Fruit fly (Drosophila melanogaster) whole organism, wandering third instar larva: ENCODE results near the gene Eh.

Experiments
- Abd-B ChIP-seq: fragments of >200 bp; optimal IDR thresholded peaks from 2 replicates; lab custom pipeline; 2017; ENCODE audit warnings: missing biosample characterization, missing genetic modification characterization
- Hr78 ChIP-seq: fragments of >200 bp; optimal IDR thresholded peaks from 2 replicates; lab custom pipeline; 2017; ENCODE audit warnings: missing biosample characterization, missing genetic modification characterization
- Jra ChIP-seq: sonication (Bioruptor generic); optimal IDR thresholded peaks from 2 replicates; lab custom pipeline; 2016; ENCODE audit warnings: missing biosample characterization, missing genetic modification characterization
- Myc ChIP-seq: fragments of >200 bp; optimal IDR thresholded peaks from 2 replicates; lab custom pipeline; 2017
- Sp1 ChIP-seq: fragments of 200-800 bp; sonication (Bioruptor generic); optimal IDR thresholded peaks from 3 replicates; lab custom pipeline; 2019; ENCODE audit warnings: missing biosample characterization, mild to moderate bottlenecking, missing genetic modification characterization, moderate library complexity
- br ChIP-seq: fragments of 200-800 bp; sonication (Bioruptor generic); optimal IDR thresholded peaks from 2 replicates; lab custom pipeline; 2016; ENCODE audit warnings: missing biosample characterization, missing genetic modification characterization
- dl ChIP-seq, 2 experiments: fragments of 175-275, 200-275 bp in 1 of 2; fragments of 200-275 bp in 1 of 2; sonication (Bioruptor generic); optimal IDR thresholded peaks; lab custom pipeline; 2018; ENCODE audit warnings: mild to moderate bottlenecking in 2 of 2, missing biosample characterization in 2 of 2, missing genetic modification characterization in 2 of 2, moderate library complexity in 2 of 2; ENCODE audit not compliant: partially characterized antibody in 2 of 2, insufficient read depth in 1 of 2
- dmrt93B ChIP-seq: fragments of 200-800 bp; sonication (Bioruptor generic); optimal IDR thresholded peaks from 2 replicates; lab custom pipeline; 2018; ENCODE audit warnings: missing biosample characterization, mild to moderate bottlenecking, missing genetic modification characterization
- h ChIP-seq: fragments of 200-800 bp; sonication (Bioruptor generic); optimal IDR thresholded peaks from 3 replicates; lab custom pipeline; 2016; ENCODE audit warnings: missing biosample characterization, mild to moderate bottlenecking, missing genetic modification characterization
- pan ChIP-seq: fragments of >200 bp; optimal IDR thresholded peaks from 2 replicates; lab custom pipeline; 2017
- psq ChIP-seq: fragments of 200-800 bp; sonication (Bioruptor generic); optimal IDR thresholded peaks from 3 replicates; lab custom pipeline; 2017; ENCODE audit warnings: missing biosample characterization, mild to moderate bottlenecking, missing genetic modification characterization, moderate library complexity

dm6 chr3R:17409319-17409718 lies 39.3 kb downstream of the Eh start, which contains the start of gene CG5860:
- TF ChIP-seq dmrt93B (GFP tag; lab: Kevin White, UChicago) = no peak
- no peak for TF ChIP-seq Myc (lab: Kevin White, UChicago)
- TF ChIP-seq Jra (GFP tag; lab: Kevin White, UChicago) = no peak
- no peak for TF ChIP-seq pan
- no peak for TF ChIP-seq dl (GFP tag; optimal IDR thresholded peaks at IDR 0.05; lab: Kevin White, UChicago; ENCODE audit: insufficient read depth in 1 of 2, partially characterized antibody in 2 of 2)
- no peak for TF ChIP-seq br (GFP tag; lab: Kevin White, UChicago)
- no peak for TF ChIP-seq psq (GFP tag; lab: Kevin White, UChicago)
- TF ChIP-seq Sp1 (GFP tag; lab: Kevin White, UChicago) = no peak
- no peak for TF ChIP-seq Hr78 (GFP tag; lab: Kevin White, UChicago)
- no peak for TF ChIP-seq h (GFP tag; lab: Kevin White, UChicago)
- TF ChIP-seq Abd-B (GFP tag; lab: Kevin White, UChicago) = no peak
